Worm (Caenorhabditis elegans) whole organism, young adult: Measurements from ENCODE around the gene cest-1.1.

Experiments
- ama-1 ChIP-seq, 3 experiments: fragments of 150-350 bp in 1 of 3; sonication (generic microtip) in 2 of 3; optimal IDR thresholded peaks; 2 replicates each; lab custom pipeline; 2014 to 2018; ENCODE audit warnings: missing biosample characterization in 2 of 3, missing genetic modification characterization in 2 of 3, missing genetic modification reagents in 2 of 3
- ets-4 ChIP-seq: fragments of 200-800 bp; sonication (Bioruptor generic); optimal IDR thresholded peaks from 2 replicates; lab custom pipeline; 2018; ENCODE audit warnings: mild to moderate bottlenecking, missing genetic modification characterization, missing compliant biosample characterization
- ztf-18 ChIP-seq: sonication (generic microtip); optimal IDR thresholded peaks from 2 replicates; lab custom pipeline; 2016; ENCODE audit warnings: missing genotype, mild to moderate bottlenecking, missing genetic modification characterization, missing compliant biosample characterization

DNA sequence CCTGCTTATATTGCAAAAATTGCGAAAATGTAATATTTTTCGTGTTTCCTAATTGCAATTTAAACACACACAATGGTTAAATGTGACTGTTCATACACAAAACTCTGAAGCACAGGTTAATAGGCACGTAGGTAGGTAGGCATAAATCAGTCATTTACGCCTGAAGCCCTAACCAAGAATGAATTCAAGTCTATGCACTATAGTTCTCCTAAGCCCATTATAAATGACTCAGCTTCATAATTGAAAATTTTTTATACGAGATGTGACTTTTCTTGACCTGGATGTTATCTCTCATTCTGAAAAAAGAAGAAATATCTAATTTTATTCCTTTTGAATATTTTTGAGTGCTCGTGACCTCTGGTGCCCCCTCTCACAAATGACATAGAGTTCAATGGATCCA, 24.7 kb downstream of the cest-1.1 start:
- TF ChIP-seq ets-4 (GFP tag; lab: Kevin White, UChicago) (no peak), ztf-18 (no peak), ama-1 (optimal IDR thresholded peaks at IDR 0.05; lab: Kevin White, UChicago) (no peak), ama-1 (GFP tag; optimal IDR thresholded peaks at IDR 0.05; lab: Kevin White, UChicago) (no peak)
